Worm (Caenorhabditis elegans) whole organism, late embryonic: ENCODE results near the gene pho-9.

Experiments
- F13H6.1 ChIP-seq: sonication (generic microtip); optimal IDR thresholded peaks from 2 replicates; lab custom pipeline; 2016; ENCODE audit warnings: missing genetic modification characterization, missing compliant biosample characterization
- K09A11.1 ChIP-seq: sonication (generic microtip); optimal IDR thresholded peaks from 2 replicates; lab custom pipeline; 2017; ENCODE audit warnings: antibody characterized with exemption, mild to moderate bottlenecking, missing genetic modification characterization, missing compliant biosample characterization; ENCODE audit not compliant: insufficient read depth
- ama-1 ChIP-seq: fragments of 150-350 bp; optimal IDR thresholded peaks from 2 replicates; lab custom pipeline; 2014
- elt-4 ChIP-seq: sonication (generic microtip); optimal IDR thresholded peaks from 2 replicates; lab custom pipeline; 2016; ENCODE audit warnings: missing genetic modification characterization, missing compliant biosample characterization
- hlh-6 ChIP-seq: sonication (generic microtip); optimal IDR thresholded peaks from 2 replicates; lab custom pipeline; 2016; ENCODE audit warnings: missing genotype, missing genetic modification characterization, missing compliant biosample characterization
- mec-3 ChIP-seq: sonication (generic microtip); optimal IDR thresholded peaks from 2 replicates; lab custom pipeline; 2016; ENCODE audit warnings: borderline replicate concordance, missing genetic modification characterization, missing compliant biosample characterization
- npax-4 ChIP-seq: sonication (generic microtip); optimal IDR thresholded peaks from 2 replicates; lab custom pipeline; 2016; ENCODE audit warnings: missing genetic modification characterization, missing compliant biosample characterization
- odd-2 ChIP-seq: sonication (generic microtip); optimal IDR thresholded peaks from 2 replicates; lab custom pipeline; 2017; ENCODE audit warnings: antibody characterized with exemption, mild to moderate bottlenecking, missing genetic modification characterization, missing compliant biosample characterization
- pha-4 ChIP-seq: fragments of 150-350 bp; optimal IDR thresholded peaks from 2 replicates; lab custom pipeline; 2018; ENCODE audit warnings: missing biosample characterization, missing genetic modification reagents, missing genetic modification characterization
- rnt-1 ChIP-seq: sonication (generic microtip); optimal IDR thresholded peaks from 2 replicates; lab custom pipeline; 2016; ENCODE audit warnings: missing genetic modification characterization, missing compliant biosample characterization
- sox-2 ChIP-seq: fragments of 200-800 bp; sonication (Bioruptor generic); IDR thresholded peaks from 2 replicates; pipeline ENCODE4 v1.3.6; 2022; ENCODE audit warnings: missing genetic modification reagents, missing genetic modification characterization, missing compliant biosample characterization
- sox-4 ChIP-seq: sonication (generic microtip); optimal IDR thresholded peaks from 2 replicates; lab custom pipeline; 2017; ENCODE audit warnings: mild to moderate bottlenecking, missing genetic modification characterization, inconsistent platforms, missing compliant biosample characterization
- tbx-7 ChIP-seq: sonication (generic microtip); optimal IDR thresholded peaks from 2 replicates; lab custom pipeline; 2016; ENCODE audit warnings: missing genotype, missing genetic modification characterization, missing compliant biosample characterization

DNA sequence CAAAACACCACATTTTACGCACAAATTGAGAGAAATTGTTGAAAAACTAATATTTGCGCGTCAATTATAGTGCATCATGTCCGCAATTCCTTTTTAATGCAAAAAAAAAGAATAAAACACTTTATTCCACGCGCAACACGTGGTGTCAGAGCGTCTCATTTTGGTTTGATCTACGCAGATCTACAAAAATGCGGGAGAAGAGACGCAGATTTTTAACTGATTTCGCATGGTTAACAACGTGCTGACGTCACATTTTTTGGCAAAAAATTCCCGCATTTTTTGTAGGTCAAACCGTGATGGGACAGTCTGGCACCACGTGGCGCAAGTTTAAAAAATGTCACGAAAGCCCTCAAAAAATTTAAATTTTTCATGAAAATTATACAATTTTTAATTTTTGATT lies 50.4 kb downstream of the pho-9 start:
- TF ChIP-seq K09A11.1 (tag; lab: Kevin White, UChicago) (no peak), elt-4 (tag; lab: Kevin White, UChicago) (no peak), sox-2 (GFP tag; lab: Robert Waterston, UW) (no peak), ama-1 (lab: Kevin White, UChicago) (no peak), sox-4 (tag; lab: Kevin White, UChicago) (no peak), rnt-1 (tag; lab: Kevin White, UChicago) (no peak), odd-2 (no peak), npax-4 (no peak), tbx-7 (tag; lab: Kevin White, UChicago) (no peak), F13H6.1 (tag; lab: Kevin White, UChicago) (no peak), pha-4 (tag; lab: Kevin White, UChicago) (no peak), hlh-6 (no peak), mec-3 (tag; lab: Kevin White, UChicago) (no peak)
